Fruit fly (Drosophila melanogaster): Measurements from ENCODE around the gene mRpL19.
A peak's percentile ranks its signal among the peaks of the same experiment; 100 is the strongest.

Gene mRpL19

DNA sequence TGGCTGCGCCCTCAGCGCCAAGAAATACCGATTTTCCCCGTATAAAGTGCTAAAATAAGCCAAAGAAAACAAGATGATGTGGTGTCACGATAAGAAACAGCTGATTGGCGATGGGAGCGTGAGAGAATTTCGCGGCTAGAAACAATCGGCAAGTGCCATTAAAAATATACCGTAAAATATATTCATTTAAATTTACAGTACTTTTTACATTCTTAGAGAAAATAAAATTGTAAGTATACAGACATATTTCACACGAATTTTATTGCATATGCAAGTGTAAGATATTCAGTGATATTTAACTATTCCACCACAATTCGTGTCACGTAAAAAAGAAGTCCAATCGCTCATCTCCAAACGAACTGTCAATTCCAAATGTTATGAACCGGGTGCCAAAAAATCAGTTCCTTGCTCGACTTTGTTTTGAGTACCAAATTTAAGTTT lies 2.7 kb downstream of the mRpL19 start, which contains the start of the genes Unc50, CG11755 and CG8043 (continued):
- TF ChIP-seq Ets96B (tag; optimal IDR thresholded peaks at IDR 0.05): peak; percentile 74
- peak; percentile 25 for TF ChIP-seq CG9139 (GFP tag; optimal IDR thresholded peaks at IDR 0.05)
- peak; percentile 83 for TF ChIP-seq lz (GFP tag; optimal IDR thresholded peaks at IDR 0.05)
- no peak for TF ChIP-seq CG4318 (GFP tag; optimal IDR thresholded peaks at IDR 0.05)
- peak; percentile 63 for TF ChIP-seq CG11762 (GFP tag; optimal IDR thresholded peaks at IDR 0.05; ENCODE audit: insufficient read depth)
- no peak for TF ChIP-seq Eip78C (GFP tag)
- TF ChIP-seq Sox14 (GFP tag; optimal IDR thresholded peaks at IDR 0.05): peak; percentile 83
- peak; percentile 80 for TF ChIP-seq CG31627 (GFP tag; optimal IDR thresholded peaks at IDR 0.05)
- TF ChIP-seq Blimp-1 (GFP tag; optimal IDR thresholded peaks at IDR 0.05): peak; percentile 27
- no peak for TF ChIP-seq CG6808 (GFP tag; optimal IDR thresholded peaks at IDR 0.05)
- peak; percentile 81 for TF ChIP-seq OdsH (GFP tag; optimal IDR thresholded peaks at IDR 0.05)
- no peak; the same call in 1 of the 2 replicates for TF ChIP-seq CG15336 (GFP tag; IDR thresholded peaks at IDR 0.05)
- no peak for TF ChIP-seq ss (GFP tag; optimal IDR thresholded peaks at IDR 0.05)
- peak; percentile 51 for TF ChIP-seq CG10669 (GFP tag; optimal IDR thresholded peaks at IDR 0.05)
- peak; percentile 34 for TF ChIP-seq CG7368 (GFP tag; optimal IDR thresholded peaks at IDR 0.05)
- TF ChIP-seq vri (GFP tag; optimal IDR thresholded peaks at IDR 0.05): no peak
- TF ChIP-seq CG1621 (tag; optimal IDR thresholded peaks at IDR 0.05): no peak
- TF ChIP-seq CG11902 (GFP tag; optimal IDR thresholded peaks at IDR 0.05): peak; percentile 54
- peak; percentile 24 for TF ChIP-seq fd85E (GFP tag; optimal IDR thresholded peaks at IDR 0.05)

DNA sequence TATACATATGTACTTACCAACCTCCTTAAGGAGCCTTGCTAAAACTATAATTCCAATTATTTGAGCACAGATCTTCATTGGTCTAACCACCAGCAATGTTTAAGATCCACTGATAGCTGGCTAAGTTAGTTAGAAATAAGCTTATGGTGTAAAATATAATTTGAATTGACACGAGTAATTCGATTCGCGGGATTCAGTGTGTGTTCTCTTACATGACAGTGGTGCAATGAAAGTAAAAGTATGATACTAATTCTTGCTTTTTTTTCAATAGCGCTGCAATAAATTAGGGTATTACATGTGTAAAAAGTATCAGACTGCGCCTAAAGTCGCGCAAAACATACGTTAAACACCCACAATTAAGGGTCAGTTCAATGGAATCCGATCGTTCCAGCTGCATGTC lies 6.0 kb downstream of the mRpL19 start, which contains the start of gene CG33325:
CG33325 (minus strand) TSS at position 101 of the 400 bp plus-strand sequence.
- TF ChIP-seq Hr4 (GFP tag; optimal IDR thresholded peaks at IDR 0.05) (no peak), CG8319 (GFP tag; optimal IDR thresholded peaks at IDR 0.05) (no peak), CG10631 (GFP tag; optimal IDR thresholded peaks at IDR 0.05) (no peak), CG4318 (GFP tag; optimal IDR thresholded peaks at IDR 0.05) (no peak), CG8119 (GFP tag; IDR thresholded peaks at IDR 0.05) (no peak), CG1621 (tag; optimal IDR thresholded peaks at IDR 0.05) (no peak), CG8632 (GFP tag; optimal IDR thresholded peaks at IDR 0.05) (no peak)

DNA sequence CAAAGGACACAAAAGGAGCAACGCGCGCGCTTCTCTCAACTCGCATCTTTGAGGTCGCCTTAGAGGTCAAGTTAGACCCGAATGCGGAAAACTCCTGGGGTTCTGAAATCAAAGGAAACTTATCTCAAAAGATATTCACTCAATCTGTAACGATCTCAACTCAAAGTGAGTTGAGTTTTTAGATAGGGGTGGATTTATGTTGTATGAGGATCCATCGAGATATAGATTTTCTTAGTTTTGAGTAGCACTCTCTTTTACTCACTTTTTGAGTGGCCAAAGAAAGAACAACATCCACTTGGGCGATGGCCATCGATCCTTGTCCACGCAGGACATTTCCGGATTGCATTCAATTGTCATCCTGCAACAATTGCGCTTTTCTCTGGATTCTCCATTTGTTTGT lies 6.7 kb downstream of the mRpL19 start:
- no peak for TF ChIP-seq CG6163 (GFP tag; IDR thresholded peaks at IDR 0.05)
- no peak for TF ChIP-seq eg (GFP tag; IDR thresholded peaks at IDR 0.05)
- no peak for TF ChIP-seq CG6792 (GFP tag; optimal IDR thresholded peaks at IDR 0.05)
- TF ChIP-seq Eip93F (GFP tag; optimal IDR thresholded peaks at IDR 0.05): no peak
- TF ChIP-seq Eip78C (GFP tag): no peak
- TF ChIP-seq Ets96B (tag; optimal IDR thresholded peaks at IDR 0.05): no peak
- no peak for TF ChIP-seq fd85E (GFP tag; optimal IDR thresholded peaks at IDR 0.05)
- TF ChIP-seq vri (GFP tag; optimal IDR thresholded peaks at IDR 0.05): no peak
- TF ChIP-seq Lpt (GFP tag; optimal IDR thresholded peaks at IDR 0.05): no peak
- no peak for TF ChIP-seq CG6276 (GFP tag; optimal IDR thresholded peaks at IDR 0.05)
- TF ChIP-seq esn (GFP tag; optimal IDR thresholded peaks at IDR 0.05): no peak

DNA sequence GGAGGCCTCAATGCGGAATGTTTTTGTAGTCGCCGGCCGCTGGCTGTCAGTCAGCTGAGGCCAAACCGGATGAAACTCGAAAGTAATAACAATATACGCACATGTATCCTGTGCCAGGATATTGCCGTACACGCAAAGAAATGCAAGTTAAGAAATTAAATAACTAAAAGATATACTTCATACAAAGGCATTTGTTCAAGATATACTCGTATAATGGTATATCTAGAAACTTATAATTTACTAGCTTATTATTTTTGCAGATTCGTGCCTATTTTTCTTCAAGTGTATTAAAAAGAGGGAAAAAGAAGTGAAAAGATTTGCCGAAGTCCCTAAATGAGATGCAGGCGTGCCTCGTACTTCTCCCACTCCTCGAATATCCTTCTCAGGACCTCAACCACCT lies 9.4 kb downstream of the mRpL19 start:
- no peak for TF ChIP-seq fd85E (GFP tag; optimal IDR thresholded peaks at IDR 0.05)
- no peak for TF ChIP-seq Gug (GFP tag; IDR thresholded peaks at IDR 0.05)
- TF ChIP-seq Met (GFP tag; optimal IDR thresholded peaks at IDR 0.05): no peak
- TF ChIP-seq Hr4 (GFP tag; optimal IDR thresholded peaks at IDR 0.05): no peak
- TF ChIP-seq Smox (GFP tag; optimal IDR thresholded peaks at IDR 0.05): no peak
- no peak for TF ChIP-seq CG3919 (GFP tag; optimal IDR thresholded peaks at IDR 0.05)
- TF ChIP-seq CG10631 (GFP tag; optimal IDR thresholded peaks at IDR 0.05): no peak
- TF ChIP-seq CG34406 (GFP tag; optimal IDR thresholded peaks at IDR 0.05): no peak
- no peak for TF ChIP-seq Ets96B (tag; optimal IDR thresholded peaks at IDR 0.05)
- TF ChIP-seq salr (GFP tag; optimal IDR thresholded peaks at IDR 0.05): no peak
- TF ChIP-seq lz (GFP tag; optimal IDR thresholded peaks at IDR 0.05): no peak
- TF ChIP-seq net (GFP tag; optimal IDR thresholded peaks at IDR 0.05): no peak
- TF ChIP-seq topi (GFP tag; optimal IDR thresholded peaks at IDR 0.05): no peak
- no peak for TF ChIP-seq fd59A (GFP tag; optimal IDR thresholded peaks at IDR 0.05)
- TF ChIP-seq CG6276 (GFP tag; optimal IDR thresholded peaks at IDR 0.05): no peak
- no peak for TF ChIP-seq CG16779 (tag; optimal IDR thresholded peaks at IDR 0.05)
- TF ChIP-seq Sox15 (GFP tag; optimal IDR thresholded peaks at IDR 0.05): no peak

Measured in whole organism, prepupa.